Worm (Caenorhabditis elegans) whole organism, L1 larva: ENCODE data around the gene oac-11.

ENCODE experiments used
- C34B4.2 ChIP-seq: sonication (generic microtip); optimal IDR thresholded peaks from 2 replicates; lab custom pipeline; 2017; ENCODE audit warnings: mild to moderate bottlenecking, missing genetic modification characterization, missing compliant biosample characterization
- F16B12.6 ChIP-seq: fragments of 150-350 bp; optimal IDR thresholded peaks from 2 replicates; lab custom pipeline; 2014; ENCODE audit warnings: missing biosample characterization, missing genetic modification characterization
- Y116A8C.19 ChIP-seq: sonication (generic microtip); optimal IDR thresholded peaks from 2 replicates; lab custom pipeline; 2016; ENCODE audit warnings: missing compliant biosample characterization, missing genetic modification characterization, borderline replicate concordance
- aha-1 ChIP-seq: fragments of 150-350 bp; optimal IDR thresholded peaks from 2 replicates; lab custom pipeline; 2014; ENCODE audit warnings: missing biosample characterization, missing genetic modification characterization
- ceh-8 ChIP-seq: fragments of 200-800 bp; sonication (Bioruptor generic); optimal IDR thresholded peaks from 2 replicates; lab custom pipeline; 2018; ENCODE audit warnings: mild to moderate bottlenecking, missing genetic modification characterization, moderate library complexity, missing compliant biosample characterization
- ceh-88 ChIP-seq: fragments of 200-800 bp; sonication (Bioruptor generic); IDR thresholded peaks from 2 replicates; pipeline ENCODE4 v1.3.6; 2022; ENCODE audit warnings: missing genetic modification characterization, missing compliant biosample characterization
- ces-1 ChIP-seq: fragments of 150-350 bp; optimal IDR thresholded peaks from 2 replicates; lab custom pipeline; 2014; ENCODE audit warnings: missing biosample characterization, missing genetic modification reagents, missing genetic modification characterization
- dpl-1 ChIP-seq, 3 experiments: fragments of 150-350 bp in 2 of 3; sonication (generic microtip) in 1 of 3; optimal IDR thresholded peaks; 2 replicates each; lab custom pipeline; 2014 to 2017; ENCODE audit warnings: missing biosample characterization in 3 of 3, missing genetic modification characterization in 3 of 3, missing genetic modification reagents in 3 of 3
- dsc-1 ChIP-seq: sonication (generic microtip); optimal IDR thresholded peaks from 2 replicates; lab custom pipeline; 2016; ENCODE audit warnings: mild to moderate bottlenecking, missing genetic modification characterization, missing compliant biosample characterization
- efl-1 ChIP-seq, 4 experiments: fragments of 150-350 bp; optimal IDR thresholded peaks in 3 of 4; peaks in 1 of 4; 1 replicate in 1 of 4; 2 replicates in 3 of 4; lab custom pipeline; 2014; ENCODE audit warnings: missing biosample characterization in 2 of 4, missing genetic modification characterization in 2 of 4, missing genetic modification reagents in 2 of 4
- egl-13 ChIP-seq: sonication (generic microtip); optimal IDR thresholded peaks from 2 replicates; lab custom pipeline; 2016; ENCODE audit warnings: missing genotype, missing genetic modification reagents, missing genetic modification characterization, missing compliant biosample characterization
- fkh-10 ChIP-seq: sonication (generic microtip); optimal IDR thresholded peaks from 2 replicates; lab custom pipeline; 2017; ENCODE audit warnings: missing biosample characterization, missing genetic modification reagents, missing genetic modification characterization
- hlh-17 ChIP-seq: fragments of 200-800 bp; sonication (Bioruptor generic); optimal IDR thresholded peaks from 2 replicates; lab custom pipeline; 2018; ENCODE audit warnings: missing genetic modification characterization, mild to moderate bottlenecking, missing compliant biosample characterization, moderate library complexity, borderline replicate concordance
- irx-1 ChIP-seq: sonication (generic microtip); optimal IDR thresholded peaks from 2 replicates; lab custom pipeline; 2016; ENCODE audit warnings: missing genetic modification characterization, missing compliant biosample characterization
- isw-1 ChIP-seq: fragments of 200-800 bp; sonication (Bioruptor generic); IDR thresholded peaks from 2 replicates; pipeline ENCODE4 v1.3.6; 2022; ENCODE audit warnings: missing genetic modification characterization, missing compliant biosample characterization
- jun-1 ChIP-seq: fragments of 150-350 bp; optimal IDR thresholded peaks from 2 replicates; lab custom pipeline; 2014; ENCODE audit warnings: missing biosample characterization, missing genetic modification reagents, missing genetic modification characterization
- lin-14 ChIP-seq: fragments of 200-800 bp; sonication (Bioruptor generic); optimal IDR thresholded peaks from 2 replicates; lab custom pipeline; 2018; ENCODE audit warnings: mild to moderate bottlenecking, missing genetic modification characterization, moderate library complexity, missing compliant biosample characterization
- lin-15B ChIP-seq: fragments of 150-350 bp; sonication (generic microtip); optimal IDR thresholded peaks from 3 replicates; lab custom pipeline; 2014; ENCODE audit warnings: missing biosample characterization, missing genetic modification characterization
- mdl-1 ChIP-seq, 2 experiments: fragments of 150-350 bp; optimal IDR thresholded peaks; 2 replicates each; lab custom pipeline; 2014 to 2017; ENCODE audit warnings: missing biosample characterization in 2 of 2, missing genetic modification characterization in 2 of 2, inconsistent platforms in 1 of 2
- mef-2 ChIP-seq: fragments of 150-350 bp; optimal IDR thresholded peaks from 2 replicates; lab custom pipeline; 2014; ENCODE audit warnings: missing biosample characterization, missing genetic modification characterization
- mep-1 ChIP-seq: fragments of 150-350 bp; optimal IDR thresholded peaks from 2 replicates; lab custom pipeline; 2014; ENCODE audit warnings: missing biosample characterization, missing genetic modification characterization
- nhr-11 ChIP-seq: fragments of 150-350 bp; optimal IDR thresholded peaks from 2 replicates; lab custom pipeline; 2014; ENCODE audit warnings: missing biosample characterization, missing genetic modification characterization
- nhr-12 ChIP-seq: sonication (generic microtip); optimal IDR thresholded peaks from 2 replicates; lab custom pipeline; 2017; ENCODE audit warnings: missing biosample characterization, missing genetic modification characterization
- nhr-237 ChIP-seq: fragments of 150-350 bp; optimal IDR thresholded peaks from 2 replicates; lab custom pipeline; 2014; ENCODE audit warnings: missing biosample characterization, missing genetic modification characterization
- nhr-76 ChIP-seq: sonication (generic microtip); optimal IDR thresholded peaks from 2 replicates; lab custom pipeline; 2017; ENCODE audit warnings: missing biosample characterization, missing genetic modification characterization
- nhr-84 ChIP-seq: sonication (generic microtip); optimal IDR thresholded peaks from 2 replicates; lab custom pipeline; 2017; ENCODE audit warnings: missing biosample characterization, missing genetic modification characterization
- nhr-85 ChIP-seq: sonication (generic microtip); peaks from one replicate; lab custom pipeline; 2016; ENCODE audit warnings: missing genetic modification characterization, inconsistent platforms, missing compliant biosample characterization
- nhr-90 ChIP-seq: sonication (generic microtip); optimal IDR thresholded peaks from 2 replicates; lab custom pipeline; 2016; ENCODE audit warnings: mild to moderate bottlenecking, missing genetic modification characterization, missing compliant biosample characterization; ENCODE audit not compliant: poor library complexity
- pqm-1 ChIP-seq: sonication (generic microtip); optimal IDR thresholded peaks from 3 replicates; lab custom pipeline; 2017; ENCODE audit warnings: missing biosample characterization, missing genetic modification characterization
- snpc-4 ChIP-seq: fragments of 150-350 bp; optimal IDR thresholded peaks from 2 replicates; lab custom pipeline; 2014; ENCODE audit warnings: missing biosample characterization, missing genetic modification characterization
- snu-23 ChIP-seq: sonication (generic microtip); optimal IDR thresholded peaks from 2 replicates; lab custom pipeline; 2016; ENCODE audit warnings: missing genetic modification characterization, missing compliant biosample characterization
- unc-30 ChIP-seq: sonication (generic microtip); optimal IDR thresholded peaks from 2 replicates; lab custom pipeline; 2017; ENCODE audit warnings: missing biosample characterization, missing genetic modification characterization
- unc-62 ChIP-seq: fragments of 150-350 bp; optimal IDR thresholded peaks from 2 replicates; lab custom pipeline; 2014; ENCODE audit warnings: missing biosample characterization, missing genetic modification reagents, missing genetic modification characterization
- unc-86 ChIP-seq: sonication (generic microtip); optimal IDR thresholded peaks from 2 replicates; lab custom pipeline; 2016; ENCODE audit warnings: missing genetic modification characterization, missing compliant biosample characterization
- vab-15 ChIP-seq: sonication (generic microtip); optimal IDR thresholded peaks from 2 replicates; lab custom pipeline; 2017; ENCODE audit warnings: missing genotype, mild to moderate bottlenecking, missing genetic modification characterization, missing compliant biosample characterization
- zag-1 ChIP-seq: fragments of 150-350 bp; optimal IDR thresholded peaks from 2 replicates; lab custom pipeline; 2014; ENCODE audit warnings: missing biosample characterization, missing genetic modification characterization

oac-11 gene

ce11 chrII:3878330-3878729 lies 17.6 kb upstream of the oac-11 start, which contains the start of gene srh-250 (continued):
- no peak for TF ChIP-seq ces-1 (GFP tag; lab: Kevin White, UChicago)
- no peak for TF ChIP-seq jun-1 (tag; lab: Kevin White, UChicago)
- TF ChIP-seq, all 84 proteins: peak for 0

DNA sequence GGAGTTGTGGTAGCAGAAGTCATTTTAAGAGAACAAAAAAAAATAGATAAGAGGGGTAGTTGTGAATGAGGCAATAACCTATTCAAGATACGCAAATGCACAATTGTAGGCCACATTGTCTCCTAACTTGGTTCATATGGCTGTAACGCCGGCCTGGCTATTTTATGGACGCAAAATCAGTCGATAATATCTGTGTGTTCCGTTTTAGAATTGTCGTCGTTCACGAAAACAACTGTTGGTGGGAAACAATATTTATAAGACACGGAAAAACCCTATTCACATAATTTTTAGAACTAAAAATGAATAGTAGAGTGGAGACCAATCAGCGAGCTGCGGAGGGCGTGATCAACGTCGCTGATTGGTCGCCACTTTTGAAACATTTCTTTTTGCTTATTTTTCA lies 17.1 kb upstream of the oac-11 start, which contains the start of gene sdz-7:
Gene sdz-7, minus strand, starts transcription at position 101 of the 400 bp plus-strand sequence.
- TF ChIP-seq unc-86 (tag; lab: Kevin White, UChicago) (no peak), fkh-10 (no peak), mep-1 (tag; lab: Kevin White, UChicago) (no peak), nhr-11 (tag; lab: Kevin White, UChicago) (no peak), egl-13 (tag; lab: Kevin White, UChicago) (no peak), aha-1 (no peak), efl-1 (optimal IDR thresholded peaks at IDR 0.05; lab: Kevin White, UChicago) (no peak), efl-1 (GFP tag; optimal IDR thresholded peaks at IDR 0.05 in 1 of 2; lab: Kevin White, UChicago) (no peak), dsc-1 (tag; lab: Kevin White, UChicago) (no peak), nhr-84 (tag; lab: Kevin White, UChicago) (no peak)

ce11 chrII:3877127-3877526 lies 16.4 kb upstream of the oac-11 start, which contains the start of gene nep-3:
Gene nep-3 (minus strand): TSS chrII:3877227.
- TF ChIP-seq mef-2 (tag; lab: Kevin White, UChicago), result no peak
- TF ChIP-seq unc-62 (GFP tag; lab: Kevin White, UChicago), result no peak
- TF ChIP-seq hlh-17 (GFP tag; lab: Kevin White, UChicago), result no peak
- no peak for TF ChIP-seq nhr-85 (tag; lab: Kevin White, UChicago)
- no peak for TF ChIP-seq isw-1 (GFP tag; lab: Robert Waterston, UW)
- no peak for TF ChIP-seq vab-15 (tag; lab: Kevin White, UChicago)
- no peak for TF ChIP-seq ceh-88
- TF ChIP-seq snu-23 (GFP tag; lab: Kevin White, UChicago), result no peak
- no peak for TF ChIP-seq nhr-237 (tag; lab: Kevin White, UChicago)
- no peak for TF ChIP-seq nhr-12 (tag; lab: Kevin White, UChicago)
- TF ChIP-seq irx-1, result no peak
- TF ChIP-seq F16B12.6 (tag; lab: Kevin White, UChicago), result no peak
- TF ChIP-seq unc-30 (tag; lab: Kevin White, UChicago), result no peak

DNA sequence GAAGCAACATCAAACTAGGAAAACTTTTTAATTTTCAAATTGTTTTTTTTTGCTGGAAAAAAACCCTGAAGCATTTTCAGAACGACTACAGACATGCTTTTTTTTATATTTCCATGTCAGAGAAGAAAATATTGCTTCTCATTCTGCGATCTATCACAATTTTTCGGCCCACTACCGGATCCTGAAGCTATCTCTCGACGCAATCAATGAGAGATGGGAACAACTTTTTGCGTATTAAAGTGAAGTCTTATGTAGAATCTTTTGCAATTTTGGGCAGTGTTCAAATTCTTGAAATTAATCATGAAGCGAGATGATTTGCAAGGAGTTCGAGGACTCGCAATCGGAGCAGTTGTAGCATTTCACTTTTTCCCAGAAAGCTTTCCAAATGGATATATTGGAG lies 8.9 kb upstream of the oac-11 start, which contains the start of gene oac-10:
Gene oac-10, plus strand, starts transcription at position 301 of the 400 bp plus-strand sequence.
- TF ChIP-seq dpl-1 (GFP tag; optimal IDR thresholded peaks at IDR 0.05; lab: Kevin White, UChicago) (no peak), mef-2 (tag; lab: Kevin White, UChicago) (no peak), mep-1 (tag; lab: Kevin White, UChicago) (no peak), pqm-1 (tag; lab: Kevin White, UChicago) (no peak), lin-14 (GFP tag; lab: Kevin White, UChicago) (no peak), irx-1 (no peak), zag-1 (tag; lab: Kevin White, UChicago) (no peak)

DNA sequence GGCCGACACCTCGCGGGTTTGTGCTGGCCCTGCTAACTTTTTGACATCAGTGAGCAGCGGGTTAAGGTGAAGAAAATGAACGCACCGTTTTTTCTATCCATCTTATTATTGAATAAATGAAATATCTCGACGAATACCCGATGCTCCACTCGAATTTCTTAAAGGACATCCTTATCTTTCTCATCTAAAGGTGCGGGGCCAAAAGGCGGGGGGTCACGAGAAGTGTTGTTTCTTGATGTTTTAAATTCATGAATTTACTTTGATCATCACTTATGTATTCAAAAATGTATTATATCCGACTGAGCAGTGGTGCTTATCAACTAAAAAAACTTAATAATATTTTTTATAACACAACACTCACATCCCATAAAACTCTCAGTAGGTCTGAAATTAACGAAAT lies 3.9 kb upstream of the oac-11 start, which contains the start of gene nhr-261:
Gene nhr-261, minus strand, starts transcription at position 101 of the 400 bp plus-strand sequence.
- no peak for TF ChIP-seq nhr-237 (tag; lab: Kevin White, UChicago)
- no peak for TF ChIP-seq F16B12.6 (tag; lab: Kevin White, UChicago)
- no peak for TF ChIP-seq ces-1 (GFP tag; lab: Kevin White, UChicago)
- TF ChIP-seq, all 84 proteins: peak for 0

DNA sequence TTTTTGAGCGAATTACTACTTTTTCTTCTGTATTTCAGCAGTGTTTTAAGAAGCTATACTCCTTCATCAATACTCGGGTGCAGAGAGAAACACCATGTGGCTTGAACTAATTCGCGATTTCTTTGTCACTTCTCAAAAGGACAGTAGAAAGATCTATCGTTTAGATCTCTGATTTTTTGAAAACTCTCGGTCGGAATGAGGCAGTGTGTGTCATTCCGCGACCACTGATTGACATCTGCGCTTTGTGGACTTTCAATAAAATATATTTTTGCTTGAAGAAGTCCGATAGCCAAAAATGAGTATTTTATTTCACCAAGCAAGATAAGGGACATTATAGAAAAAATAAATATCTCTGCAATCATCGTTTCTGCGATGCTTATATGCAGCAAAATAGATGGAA lies 1.3 kb upstream of the oac-11 start:
- no peak for TF ChIP-seq irx-1
- no peak for TF ChIP-seq snpc-4 (tag; lab: Kevin White, UChicago)
- TF ChIP-seq snu-23 (GFP tag; lab: Kevin White, UChicago), result no peak
- no peak for TF ChIP-seq nhr-90 (tag; lab: Kevin White, UChicago)
- no peak for TF ChIP-seq ceh-8
- no peak for TF ChIP-seq Y116A8C.19
- no peak for TF ChIP-seq nhr-76
- no peak for TF ChIP-seq mdl-1 (tag; optimal IDR thresholded peaks at IDR 0.05; lab: Kevin White, UChicago)
- TF ChIP-seq C34B4.2, result no peak
- no peak for TF ChIP-seq lin-15B (tag; lab: Kevin White, UChicago)
